Fruit fly (Drosophila melanogaster) whole organism, embryonic: ENCODE measurements around the gene bi.
A peak's percentile ranks its signal among the peaks of the same experiment; 100 is the strongest.

Experiments
- Atf-2 ChIP-seq: fragments of 200-800 bp; sonication (Bioruptor generic); optimal IDR thresholded peaks from 2 replicates; lab custom pipeline; 2016; ENCODE audit warnings: missing biosample characterization, missing genetic modification characterization
- Atf3 ChIP-seq: fragments of 200-800 bp; sonication (Bioruptor generic); optimal IDR thresholded peaks from 3 replicates; lab custom pipeline; 2016; ENCODE audit warnings: missing biosample characterization, missing genetic modification characterization
- Bgb ChIP-seq: fragments of 200-800 bp; sonication (Bioruptor generic); IDR thresholded peaks from 2 replicates; pipeline ENCODE4 v1.3.6; 2022; ENCODE audit warnings: missing biosample characterization, missing genetic modification characterization; ENCODE audit not compliant: partially characterized antibody
- CG10959 ChIP-seq: fragments of 200-800 bp; sonication (Bioruptor generic); IDR thresholded peaks from 2 replicates; pipeline ENCODE4 v1.3.6; 2022; ENCODE audit warnings: missing biosample characterization, missing genetic modification characterization
- CG11560 ChIP-seq: fragments of 200-800 bp; sonication (Bioruptor generic); IDR thresholded peaks from 3 replicates; pipeline ENCODE4 v1.3.6; 2022; ENCODE audit warnings: missing biosample characterization, missing genetic modification characterization
- CG12071 ChIP-seq: fragments of 200-800 bp; sonication (Bioruptor generic); optimal IDR thresholded peaks from 3 replicates; lab custom pipeline; 2018; ENCODE audit warnings: missing biosample characterization, mild to moderate bottlenecking, missing genetic modification characterization
- CG14014 ChIP-seq: fragments of 200-800 bp; sonication (Bioruptor generic); IDR thresholded peaks from 2 replicates; pipeline ENCODE4 v1.3.6; 2022; ENCODE audit warnings: missing biosample characterization, missing genetic modification characterization
- CG14860 ChIP-seq: fragments of 200-800 bp; sonication (Bioruptor generic); IDR thresholded peaks from 3 replicates; pipeline ENCODE4 v1.3.6; 2022; ENCODE audit warnings: missing biosample characterization, missing genetic modification characterization; ENCODE audit not compliant: partially characterized antibody
- CG1529 ChIP-seq: fragments of 200-800 bp; sonication (Bioruptor generic); optimal IDR thresholded peaks from 3 replicates; lab custom pipeline; 2018; ENCODE audit warnings: missing biosample characterization, missing genetic modification characterization
- CG1603 ChIP-seq: fragments of 200-800 bp; sonication (Bioruptor generic); optimal IDR thresholded peaks from 2 replicates; lab custom pipeline; 2019; ENCODE audit warnings: missing biosample characterization, mild to moderate bottlenecking, missing genetic modification characterization, moderate library complexity
- CG33213 ChIP-seq: fragments of 200-800 bp; sonication (Bioruptor generic); optimal IDR thresholded peaks from 3 replicates; lab custom pipeline; 2016; ENCODE audit warnings: missing biosample characterization, missing genetic modification characterization
- CG3407 ChIP-seq: fragments of 200-800 bp; sonication (Bioruptor generic); optimal IDR thresholded peaks from 2 replicates; lab custom pipeline; 2018; ENCODE audit warnings: missing biosample characterization, mild to moderate bottlenecking, missing genetic modification characterization
- CG4328 ChIP-seq: fragments of 200-800 bp; sonication (Bioruptor generic); optimal IDR thresholded peaks from 3 replicates; lab custom pipeline; 2017; ENCODE audit warnings: missing biosample characterization, missing genetic modification reagents, missing genetic modification characterization
- CG43689 ChIP-seq: fragments of 200-800 bp; sonication (Bioruptor generic); IDR thresholded peaks from 2 replicates; pipeline ENCODE4 v1.3.6; 2022; ENCODE audit warnings: missing biosample characterization, missing genetic modification characterization
- CG5245 ChIP-seq: fragments of 200-800 bp; sonication (Bioruptor generic); optimal IDR thresholded peaks from 3 replicates; lab custom pipeline; 2016; ENCODE audit warnings: missing biosample characterization, missing genetic modification characterization
- CG7357 ChIP-seq: fragments of 200-800 bp; sonication (Bioruptor generic); IDR thresholded peaks from 3 replicates; pipeline ENCODE4 v1.3.6; 2022; ENCODE audit warnings: missing biosample characterization, missing genetic modification characterization
- CG7745 ChIP-seq: fragments of 200-800 bp; sonication (Bioruptor generic); optimal IDR thresholded peaks from 2 replicates; lab custom pipeline; 2018; ENCODE audit warnings: missing biosample characterization, mild to moderate bottlenecking, missing genetic modification characterization, moderate library complexity
- CG8089 ChIP-seq: fragments of 200-800 bp; sonication (Bioruptor generic); optimal IDR thresholded peaks from 3 replicates; lab custom pipeline; 2016; ENCODE audit warnings: missing biosample characterization, missing genetic modification characterization
- CG8281 ChIP-seq: fragments of 200-800 bp; sonication (Bioruptor generic); optimal IDR thresholded peaks from 2 replicates; lab custom pipeline; 2018; ENCODE audit warnings: missing biosample characterization, mild to moderate bottlenecking, missing genetic modification characterization, moderate library complexity
- CG8944 ChIP-seq: fragments of 200-800 bp; sonication (Bioruptor generic); optimal IDR thresholded peaks from 3 replicates; lab custom pipeline; 2016; ENCODE audit warnings: missing biosample characterization, missing genetic modification characterization
- CG9797 ChIP-seq: fragments of 200-800 bp; sonication (Bioruptor generic); optimal IDR thresholded peaks from 3 replicates; lab custom pipeline; 2018; ENCODE audit warnings: missing biosample characterization, mild to moderate bottlenecking, missing genetic modification characterization
- CHES-1-like ChIP-seq: fragments of 200-800 bp; sonication (Bioruptor generic); optimal IDR thresholded peaks from 2 replicates; lab custom pipeline; 2016; ENCODE audit warnings: missing biosample characterization, missing genetic modification characterization
- Chrac-16 ChIP-seq: fragments of 200-800 bp; sonication (Bioruptor generic); optimal IDR thresholded peaks from 3 replicates; lab custom pipeline; 2016; ENCODE audit warnings: missing biosample characterization, missing genetic modification characterization
- Dfd ChIP-seq, 2 experiments: fragments of >200 bp; optimal IDR thresholded peaks; 2 replicates each; lab custom pipeline; 2017; ENCODE audit warnings: missing biosample characterization in 2 of 2, missing genetic modification characterization in 2 of 2
- Dp ChIP-seq: fragments of 200-800 bp; sonication (Bioruptor generic); optimal IDR thresholded peaks from 2 replicates; lab custom pipeline; 2018; ENCODE audit warnings: missing biosample characterization, mild to moderate bottlenecking, missing genetic modification characterization, moderate library complexity
- Dref ChIP-seq: fragments of 200-800 bp; sonication (Bioruptor generic); IDR thresholded peaks from 2 replicates; pipeline ENCODE4 v1.3.6; 2022; ENCODE audit warnings: missing biosample characterization, missing genetic modification characterization
- Gug ChIP-seq: fragments of 200-800 bp; sonication (Bioruptor generic); IDR thresholded peaks from 4 replicates; pipeline ENCODE4 v1.3.6; 2022; ENCODE audit warnings: missing biosample characterization, missing genetic modification characterization
- HLHmδ ChIP-seq: fragments of 200-800 bp; sonication (Bioruptor generic); optimal IDR thresholded peaks from 2 replicates; lab custom pipeline; 2018; ENCODE audit warnings: missing biosample characterization, mild to moderate bottlenecking, missing genetic modification characterization, moderate library complexity
- Hr3 ChIP-seq: fragments of 200-800 bp; sonication (Bioruptor generic); optimal IDR thresholded peaks from 3 replicates; lab custom pipeline; 2016; ENCODE audit warnings: missing biosample characterization, missing genetic modification characterization
- MTF-1 ChIP-seq: fragments of 200-800 bp; sonication (Bioruptor generic); optimal IDR thresholded peaks from 2 replicates; lab custom pipeline; 2018; ENCODE audit warnings: missing biosample characterization, mild to moderate bottlenecking, missing genetic modification characterization, borderline replicate concordance
- Mrtf ChIP-seq: fragments of 200-800 bp; sonication (Bioruptor generic); IDR thresholded peaks from 3 replicates; pipeline ENCODE4 v1.3.6; 2022; ENCODE audit warnings: missing biosample characterization, missing genetic modification characterization
- Pdp1 ChIP-seq, 2 experiments: fragments of 200-800 bp; sonication (Bioruptor generic); optimal IDR thresholded peaks; 3 replicates each; lab custom pipeline; 2016; ENCODE audit warnings: missing biosample characterization in 2 of 2, missing genetic modification characterization in 2 of 2, mild to moderate bottlenecking in 1 of 2, moderate library complexity in 1 of 2
- Sin3A ChIP-seq: fragments of >200 bp; optimal IDR thresholded peaks from 2 replicates; lab custom pipeline; 2018
- amos ChIP-seq: fragments of 200-800 bp; sonication (Bioruptor generic); IDR thresholded peaks from 2 replicates; pipeline ENCODE4 v1.3.6; 2022; ENCODE audit warnings: missing biosample characterization, missing genetic modification characterization; ENCODE audit not compliant: partially characterized antibody
- ato ChIP-seq: fragments of 200-800 bp; sonication (Bioruptor generic); IDR thresholded peaks from 2 replicates; pipeline ENCODE4 v1.3.6; 2022; ENCODE audit warnings: missing biosample characterization, missing genetic modification characterization; ENCODE audit not compliant: partially characterized antibody
- bigmax ChIP-seq: fragments of 200-800 bp; sonication (Bioruptor generic); optimal IDR thresholded peaks from 2 replicates; lab custom pipeline; 2018; ENCODE audit warnings: missing biosample characterization, mild to moderate bottlenecking, missing genetic modification characterization
- cato ChIP-seq: fragments of 200-800 bp; sonication (Bioruptor generic); optimal IDR thresholded peaks from 2 replicates; lab custom pipeline; 2016; ENCODE audit warnings: missing biosample characterization, missing genetic modification characterization, borderline replicate concordance
- dysf ChIP-seq: fragments of 200-800 bp; sonication (Bioruptor generic); IDR thresholded peaks from 3 replicates; pipeline ENCODE4 v1.3.6; 2022; ENCODE audit warnings: missing biosample characterization, missing genetic modification characterization
- esg ChIP-seq: fragments of 200-800 bp; sonication (Bioruptor generic); conservative IDR thresholded peaks from 2 replicates; pipeline ENCODE4 v1.3.6; 2022; ENCODE audit warnings: missing biosample characterization, missing genetic modification characterization
- exex ChIP-seq: fragments of 200-800 bp; sonication (Bioruptor generic); optimal IDR thresholded peaks from 4 replicates; lab custom pipeline; 2018; ENCODE audit warnings: missing biosample characterization, mild to moderate bottlenecking, missing genetic modification characterization, moderate library complexity
- eyg ChIP-seq: fragments of 200-800 bp; sonication (Bioruptor generic); optimal IDR thresholded peaks from 3 replicates; lab custom pipeline; 2016; ENCODE audit warnings: missing biosample characterization, missing genetic modification characterization
- ftz-f1 ChIP-seq: fragments of 200-800 bp; sonication (Bioruptor generic); optimal IDR thresholded peaks from 2 replicates; lab custom pipeline; 2016; ENCODE audit warnings: missing biosample characterization, missing genetic modification characterization
- gem ChIP-seq: fragments of 200-800 bp; sonication (Bioruptor generic); optimal IDR thresholded peaks from 2 replicates; lab custom pipeline; 2019; ENCODE audit warnings: missing biosample characterization, mild to moderate bottlenecking, missing genetic modification characterization, moderate library complexity
- luna ChIP-seq: fragments of 200-800 bp; sonication (Bioruptor generic); optimal IDR thresholded peaks from 2 replicates; lab custom pipeline; 2016; ENCODE audit warnings: missing biosample characterization, missing genetic modification characterization
- nerfin-2 ChIP-seq: fragments of 200-800 bp; sonication (Bioruptor generic); IDR thresholded peaks from 2 replicates; pipeline ENCODE4 v1.3.6; 2022; ENCODE audit warnings: missing biosample characterization, missing genetic modification characterization; ENCODE audit not compliant: partially characterized antibody
- pan ChIP-seq, 4 experiments: fragments of >200 bp in 3 of 4; fragments of 200-800 bp in 1 of 4; sonication (Bioruptor generic) in 1 of 4; optimal IDR thresholded peaks in 3 of 4; IDR thresholded peaks in 1 of 4; 2 replicates each; pipeline versions ENCODE4 v1.3.6 to Lab custom; 2017 to 2022; ENCODE audit warnings: missing biosample characterization in 2 of 4, missing genetic modification characterization in 2 of 4, mixed read lengths in 1 of 4
- seq ChIP-seq: fragments of 200-800 bp; sonication (Bioruptor generic); IDR thresholded peaks from 2 replicates; pipeline ENCODE4 v1.3.6; 2022; ENCODE audit warnings: missing biosample characterization, missing genetic modification characterization
- shn ChIP-seq: fragments of 200-800 bp; sonication (Bioruptor generic); optimal IDR thresholded peaks from 3 replicates; lab custom pipeline; 2016; ENCODE audit warnings: missing biosample characterization, missing genetic modification characterization
- stc ChIP-seq: fragments of 200-800 bp; sonication (Bioruptor generic); IDR thresholded peaks from 2 replicates; pipeline ENCODE4 v1.3.6; 2022; ENCODE audit warnings: missing biosample characterization, missing genetic modification characterization
- zen ChIP-seq: fragments of 200-800 bp; sonication (Bioruptor generic); optimal IDR thresholded peaks from 3 replicates; lab custom pipeline; 2018; ENCODE audit warnings: missing biosample characterization, mild to moderate bottlenecking, missing genetic modification characterization, moderate library complexity

Gene bi

dm6 chrX:4529909-4530308 lies 117.3 kb downstream of the bi start, which contains the start of gene CG3556 (continued):
- TF ChIP-seq shn (peak; percentile 30), CG3407 (peak; percentile 34), ato (GFP tag; lab: Robert Waterston, UW) (peak; percentile 61; the same call in 1 of the 2 replicates), Dp (GFP tag; lab: Kevin White, UChicago) (peak; percentile 86), exex (tag; lab: Kevin White, UChicago) (no peak), CG10959 (peak; percentile 45; the same call in 1 of the 2 replicates), eyg (no peak), Chrac-16 (peak; percentile 9), CG5245 (GFP tag; lab: Kevin White, UChicago) (no peak), Sin3A (peak; percentile 50), Pdp1 (GFP tag; optimal IDR thresholded peaks at IDR 0.05; lab: Kevin White, UChicago) (peak in 1 of 2 experiments; percentile 36), CG33213 (GFP tag; lab: Kevin White, UChicago) (peak; percentile 93), CG11560 (tag; lab: Robert Waterston, UW) (peak; percentile 78; the same call in 2 of the 3 replicates), MTF-1 (GFP tag; lab: Kevin White, UChicago) (peak; percentile 33), CG9797 (GFP tag; lab: Kevin White, UChicago) (peak; percentile 48), CG7745 (tag; lab: Kevin White, UChicago) (no peak), amos (GFP tag; lab: Robert Waterston, UW) (peak; percentile 55; the same call in 1 of the 2 replicates), CG14860 (GFP tag; lab: Robert Waterston, UW) (peak; percentile 54; the same call in 2 of the 3 replicates), CG14014 (GFP tag; lab: Robert Waterston, UW) (peak; percentile 54; the same call in 1 of the 2 replicates), zen (tag; lab: Kevin White, UChicago) (peak; percentile 31), seq (GFP tag; lab: Robert Waterston, UW) (no peak), luna (no peak), CG7357 (GFP tag; lab: Robert Waterston, UW) (no peak), gem (tag; lab: Kevin White, UChicago) (no peak), Gug (peak; percentile 39; the same call in 1 of the 4 replicates), dysf (GFP tag; lab: Robert Waterston, UW) (peak; percentile 55; the same call in 2 of the 3 replicates), CG43689 (GFP tag; lab: Robert Waterston, UW) (no peak), cato (GFP tag; lab: Kevin White, UChicago) (peak; percentile 18), bigmax (GFP tag; lab: Kevin White, UChicago) (no peak), Hr3 (GFP tag; lab: Kevin White, UChicago) (peak; percentile 5), Dfd (GFP tag; optimal IDR thresholded peaks at IDR 0.05; lab: Kevin White, UChicago) (no peak), CG8089 (GFP tag; lab: Kevin White, UChicago) (no peak), esg (0 out of 2 replicates have a peak, but pooled peaks have one; percentile 5), CG8944 (GFP tag; lab: Kevin White, UChicago) (peak; percentile 13), CG4328 (GFP tag; lab: Kevin White, UChicago) (no peak), Atf3 (GFP tag; lab: Kevin White, UChicago) (no peak), Mrtf (GFP tag; lab: Robert Waterston, UW) (0 out of 3 replicates have a peak, but pooled peaks have one; percentile 26), stc (GFP tag; lab: Robert Waterston, UW) (0 out of 2 replicates have a peak, but pooled peaks have one; percentile 10), CHES-1-like (GFP tag; lab: Kevin White, UChicago) (peak; percentile 14), Atf-2 (no peak), CG12071 (GFP tag; lab: Kevin White, UChicago) (no peak), HLHmδ (GFP tag; lab: Kevin White, UChicago) (no peak), CG8281 (no peak), CG1603 (no peak), CG1529 (GFP tag; lab: Kevin White, UChicago) (no peak), nerfin-2 (GFP tag; lab: Robert Waterston, UW) (peak; percentile 76), Dref (GFP tag; lab: Robert Waterston, UW) (peak; percentile 93), ftz-f1 (GFP tag; lab: Kevin White, UChicago) (no peak), Bgb (GFP tag; lab: Robert Waterston, UW) (peak; percentile 78), pan (optimal IDR thresholded peaks at IDR 0.05; lab: Kevin White, UChicago) (no peak), pan (GFP tag; optimal IDR thresholded peaks at IDR 0.05 in 1 of 2, IDR thresholded peaks at IDR 0.05 in 1 of 2) (peak in 1 of 2 experiments; percentile 55)
